Worm (Caenorhabditis elegans): ENCODE data around the gene msi-1.
A peak's percentile ranks its signal among the peaks of the same experiment; 100 is the strongest.

Gene msi-1

DNA sequence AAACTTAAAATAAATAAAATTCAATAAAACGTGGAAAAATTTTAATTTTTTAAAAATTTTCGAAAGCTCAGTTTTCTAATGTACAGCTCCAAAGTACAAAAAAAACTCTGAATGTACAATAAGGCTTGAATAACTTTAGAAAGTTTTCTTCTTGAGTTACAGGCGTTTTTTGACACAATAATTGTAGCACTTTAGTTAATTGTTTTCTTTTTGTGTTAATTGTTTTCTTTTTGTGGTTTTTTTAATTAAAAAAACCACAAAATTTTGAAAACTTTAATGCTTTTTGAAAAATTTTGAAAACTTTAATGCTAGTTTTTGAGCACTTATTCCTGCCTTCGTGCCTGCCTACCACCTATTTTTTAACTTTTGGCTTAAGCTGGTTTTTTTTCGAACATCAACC lies 12.0 kb downstream of the msi-1 start, which contains the start of gene R10E9.2:
TSS of gene R10E9.2 (minus strand) at position 101 of the 400 bp plus-strand sequence.
- no peak for TF ChIP-seq ceh-16 (tag; optimal IDR thresholded peaks at IDR 0.05)
- TF ChIP-seq unc-62 (GFP tag; optimal IDR thresholded peaks at IDR 0.05): no peak
- no peak for TF ChIP-seq fos-1 (tag; optimal IDR thresholded peaks at IDR 0.05)
- TF ChIP-seq ceh-82 (tag; optimal IDR thresholded peaks at IDR 0.05): no peak
- TF ChIP-seq elt-2 (tag; optimal IDR thresholded peaks at IDR 0.05): no peak
- no peak for TF ChIP-seq nhr-28 (tag; optimal IDR thresholded peaks at IDR 0.05)
- TF ChIP-seq R02D3.7 (tag; optimal IDR thresholded peaks at IDR 0.05): no peak
- TF ChIP-seq fkh-10 (GFP tag; optimal IDR thresholded peaks at IDR 0.05): no peak
- TF ChIP-seq ama-1 (optimal IDR thresholded peaks at IDR 0.05): no peak
- no peak for TF ChIP-seq pqm-1 (tag; optimal IDR thresholded peaks at IDR 0.05)
- no peak for TF ChIP-seq nhr-237 (tag; optimal IDR thresholded peaks at IDR 0.05)
- TF ChIP-seq egl-5 (tag; optimal IDR thresholded peaks at IDR 0.05): no peak
- TF ChIP-seq nfya-1 (tag; optimal IDR thresholded peaks at IDR 0.05; ENCODE audit: insufficient read depth): no peak
- no peak for TF ChIP-seq nhr-76 (tag; optimal IDR thresholded peaks at IDR 0.05)
- TF ChIP-seq skn-1 (tag; optimal IDR thresholded peaks at IDR 0.05): no peak

DNA sequence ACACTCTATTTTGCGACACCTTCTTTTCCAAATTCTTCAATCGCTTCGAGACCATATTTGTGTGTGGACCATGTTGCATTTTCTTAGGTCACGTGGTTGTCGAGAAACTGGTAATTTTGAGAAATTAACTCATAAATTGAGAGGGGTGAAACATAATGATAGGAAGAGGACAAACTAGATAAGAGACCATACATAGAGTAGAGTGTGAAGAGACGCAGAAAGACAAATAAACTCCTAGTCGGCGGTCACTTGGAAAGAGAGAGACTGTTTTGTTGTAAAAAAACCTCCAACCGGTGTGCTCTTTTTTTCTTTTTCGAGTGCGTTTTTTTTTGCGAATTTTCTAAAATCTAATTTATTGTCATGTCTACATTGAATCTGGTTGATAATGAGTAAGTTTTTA lies 16.2 kb downstream of the msi-1 start, which contains the start of gene R10E9.3:
TSS of gene R10E9.3 (plus strand) at position 235 of the 400 bp plus-strand sequence.
- TF ChIP-seq ceh-16 (tag; optimal IDR thresholded peaks at IDR 0.05): no peak
- no peak for TF ChIP-seq jun-1 (tag; optimal IDR thresholded peaks at IDR 0.05)
- peak; percentile 38 for TF ChIP-seq pqm-1 (tag; optimal IDR thresholded peaks at IDR 0.05)
- TF ChIP-seq mml-1 (tag; optimal IDR thresholded peaks at IDR 0.05): no peak
- TF ChIP-seq unc-62 (GFP tag; optimal IDR thresholded peaks at IDR 0.05): no peak
- TF ChIP-seq nfya-1 (tag; optimal IDR thresholded peaks at IDR 0.05; ENCODE audit: insufficient read depth): peak; percentile 3
- TF ChIP-seq zag-1 (tag; optimal IDR thresholded peaks at IDR 0.05): no peak
- TF ChIP-seq elt-1 (tag; optimal IDR thresholded peaks at IDR 0.05): no peak
- no peak for TF ChIP-seq ztf-11 (tag; optimal IDR thresholded peaks at IDR 0.05)
- TF ChIP-seq pha-4 (tag; optimal IDR thresholded peaks at IDR 0.05): peak; percentile 71
- TF ChIP-seq nhr-77 (tag; optimal IDR thresholded peaks at IDR 0.05): no peak
- TF ChIP-seq R02D3.7 (tag; optimal IDR thresholded peaks at IDR 0.05): no peak
- TF ChIP-seq elt-3 (tag; optimal IDR thresholded peaks at IDR 0.05): no peak
- TF ChIP-seq mdl-1 (tag; optimal IDR thresholded peaks at IDR 0.05): no peak
- no peak for TF ChIP-seq ceh-9 (tag; optimal IDR thresholded peaks at IDR 0.05)
- TF ChIP-seq elt-2 (tag; optimal IDR thresholded peaks at IDR 0.05): peak; percentile 46
- no peak for TF ChIP-seq nhr-43 (tag; optimal IDR thresholded peaks at IDR 0.05; ENCODE audit: poor library complexity, severe bottlenecking)
- TF ChIP-seq nhr-237 (tag; optimal IDR thresholded peaks at IDR 0.05): no peak

DNA sequence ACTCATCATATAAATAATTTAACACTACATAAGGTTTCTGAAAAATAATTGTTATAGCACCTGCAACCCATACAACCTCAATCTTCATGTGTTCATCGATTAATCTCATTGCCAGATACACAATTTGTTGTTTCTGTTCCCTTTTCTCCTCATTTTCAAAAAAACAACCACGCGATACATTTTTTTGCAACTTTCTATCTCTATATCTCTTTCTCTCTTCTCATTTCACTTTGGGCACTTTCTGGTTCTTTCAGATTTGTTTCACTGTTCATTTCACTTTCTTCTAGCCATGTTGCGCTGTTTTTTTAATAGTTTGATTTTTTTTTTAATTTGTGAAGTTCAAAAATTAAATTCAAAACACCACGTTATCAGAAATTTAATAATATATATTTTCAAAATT lies 17.0 kb downstream of the msi-1 start:
- TF ChIP-seq fkh-10 (GFP tag; optimal IDR thresholded peaks at IDR 0.05): no peak
- no peak for TF ChIP-seq nhr-11 (tag; optimal IDR thresholded peaks at IDR 0.05)
- TF ChIP-seq nhr-67 (tag; optimal IDR thresholded peaks at IDR 0.05): no peak
- no peak for TF ChIP-seq unc-62 (GFP tag; optimal IDR thresholded peaks at IDR 0.05)
- TF ChIP-seq nhr-23 (tag; optimal IDR thresholded peaks at IDR 0.05): no peak
- TF ChIP-seq pqm-1 (tag; optimal IDR thresholded peaks at IDR 0.05): no peak
- no peak for TF ChIP-seq ceh-82 (tag; optimal IDR thresholded peaks at IDR 0.05)
- no peak for TF ChIP-seq pha-4 (tag; optimal IDR thresholded peaks at IDR 0.05)
- no peak for TF ChIP-seq tbx-2 (tag; optimal IDR thresholded peaks at IDR 0.05)
- no peak for TF ChIP-seq ceh-16 (tag; optimal IDR thresholded peaks at IDR 0.05)
- no peak for TF ChIP-seq elt-2 (tag; optimal IDR thresholded peaks at IDR 0.05)
- TF ChIP-seq elt-3 (tag; optimal IDR thresholded peaks at IDR 0.05): no peak
- no peak for TF ChIP-seq nhr-12 (tag; optimal IDR thresholded peaks at IDR 0.05)
- no peak for TF ChIP-seq fkh-2 (tag; optimal IDR thresholded peaks at IDR 0.05)
- TF ChIP-seq lsy-12 (tag; optimal IDR thresholded peaks at IDR 0.05): no peak
- TF ChIP-seq mdl-1 (tag; optimal IDR thresholded peaks at IDR 0.05): no peak
- no peak for TF ChIP-seq hmg-11 (tag; optimal IDR thresholded peaks at IDR 0.05)
- no peak for TF ChIP-seq lin-39 (tag; optimal IDR thresholded peaks at IDR 0.05)

DNA sequence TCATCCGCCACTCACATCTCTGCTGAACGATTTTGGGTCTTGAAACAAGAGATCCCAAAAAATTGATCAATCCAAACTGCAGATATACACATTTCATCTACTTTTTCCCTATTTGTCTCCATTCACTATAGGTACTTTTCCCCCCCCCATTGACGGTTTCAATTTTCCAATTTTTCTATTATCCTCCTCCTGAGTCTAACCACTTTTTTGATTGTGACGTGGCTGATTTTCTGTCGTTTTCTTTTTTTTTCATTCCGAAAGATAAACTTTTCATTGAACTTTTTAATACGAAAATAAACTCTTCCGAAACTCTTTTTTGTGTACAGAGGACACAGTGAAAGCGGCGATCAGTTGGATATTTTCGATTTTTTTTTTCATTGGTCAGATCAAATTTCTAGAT lies 18.3 kb downstream of the msi-1 start:
- no peak for TF ChIP-seq nhr-23 (tag; optimal IDR thresholded peaks at IDR 0.05)
- no peak for TF ChIP-seq snpc-4 (tag; optimal IDR thresholded peaks at IDR 0.05)
- TF ChIP-seq eor-1 (tag; optimal IDR thresholded peaks at IDR 0.05): no peak
- TF ChIP-seq skn-1 (tag; optimal IDR thresholded peaks at IDR 0.05): no peak
- no peak for TF ChIP-seq lin-15B (tag; optimal IDR thresholded peaks at IDR 0.05)
- no peak for TF ChIP-seq nhr-12 (tag; optimal IDR thresholded peaks at IDR 0.05)
- TF ChIP-seq ama-1 (optimal IDR thresholded peaks at IDR 0.05): peak; percentile 51
- TF ChIP-seq nhr-237 (tag; optimal IDR thresholded peaks at IDR 0.05): no peak
- no peak for TF ChIP-seq elt-1 (tag; optimal IDR thresholded peaks at IDR 0.05)
- TF ChIP-seq pha-4 (tag; optimal IDR thresholded peaks at IDR 0.05): peak; percentile 10

All from whole organism, L3 larva.